Fruit fly (Drosophila melanogaster): ENCODE data around the gene Nep1.

The Nep1 gene

dm6 chrX:6081296-6081695 lies 9.7 kb upstream of the Nep1 start, which contains the start of gene CG4660:
Gene CG4660 (minus strand): TSS chrX:6081372.
- TF ChIP-seq fd96Ca (GFP tag; IDR thresholded peaks at IDR 0.05) (no peak), CG12605 (GFP tag; IDR thresholded peaks at IDR 0.05) (peak; percentile 88)

- TF ChIP-seq CG13204 (GFP tag; optimal IDR thresholded peaks at IDR 0.05), result peak; percentile 13
- 0 out of 3 replicates have a peak, but pooled peaks have one; percentile 45 for TF ChIP-seq CG4496 (GFP tag; IDR thresholded peaks at IDR 0.05)
- no peak for TF ChIP-seq Pif1A (GFP tag; optimal IDR thresholded peaks at IDR 0.05)
- 0 out of 2 replicates have a peak, but pooled peaks have one; percentile 26 for TF ChIP-seq CG32121 (GFP tag; IDR thresholded peaks at IDR 0.05)
- TF ChIP-seq CG9948 (tag; optimal IDR thresholded peaks at IDR 0.05), result no peak
- peak; percentile 32; the same call in 1 of the 2 replicates for TF ChIP-seq Ets98B (GFP tag; IDR thresholded peaks at IDR 0.05)
These were observed 1.1 kb upstream of the Nep1 start, which contains the start of gene raptor for dm6 chrX:6089679-6090460. Gene raptor (minus strand): TSS chrX:6090201.

- TF ChIP-seq CG12605 (GFP tag; IDR thresholded peaks at IDR 0.05) (no peak), CG15710 (tag; optimal IDR thresholded peaks at IDR 0.05) (no peak), CG4496 (GFP tag; IDR thresholded peaks at IDR 0.05) (no peak), CG14655 (GFP tag; optimal IDR thresholded peaks at IDR 0.05) (peak; percentile 9), gl (tag; optimal IDR thresholded peaks at IDR 0.05) (no peak)
These were observed 1.2 kb downstream of the Nep1 start for dm6 chrX:6092235-6092634.

- TF ChIP-seq Pif1B (GFP tag; optimal IDR thresholded peaks at IDR 0.05) (no peak), CG14655 (GFP tag; optimal IDR thresholded peaks at IDR 0.05) (no peak), gl (tag; optimal IDR thresholded peaks at IDR 0.05) (no peak), CG13204 (GFP tag; optimal IDR thresholded peaks at IDR 0.05) (no peak), CG9948 (tag; optimal IDR thresholded peaks at IDR 0.05) (no peak), CG32121 (GFP tag; IDR thresholded peaks at IDR 0.05) (no peak), CG8301 (tag; optimal IDR thresholded peaks at IDR 0.05) (no peak), rn (GFP tag; IDR thresholded peaks at IDR 0.05) (no peak), CG17806 (tag; optimal IDR thresholded peaks at IDR 0.05) (no peak), EcR (GFP tag; optimal IDR thresholded peaks at IDR 0.05) (no peak), CG34367 (tag; optimal IDR thresholded peaks at IDR 0.05) (no peak)
These were observed 3.1 kb downstream of the Nep1 start for dm6 chrX:6094078-6094477.

- no peak for TF ChIP-seq CG8159 (tag; optimal IDR thresholded peaks at IDR 0.05)
- TF ChIP-seq CG14655 (GFP tag; optimal IDR thresholded peaks at IDR 0.05), result no peak
- no peak for TF ChIP-seq EcR (GFP tag; optimal IDR thresholded peaks at IDR 0.05)
- no peak for TF ChIP-seq CG4496 (GFP tag; IDR thresholded peaks at IDR 0.05)
- TF ChIP-seq Snoo (tag; optimal IDR thresholded peaks at IDR 0.05), result no peak
- TF ChIP-seq CG17806 (tag; optimal IDR thresholded peaks at IDR 0.05), result no peak
- TF ChIP-seq CG15710 (tag; optimal IDR thresholded peaks at IDR 0.05), result no peak
These were observed 3.6 kb downstream of the Nep1 start for dm6 chrX:6094599-6094998.

dm6 chrX:6097578-6097977 lies 6.6 kb downstream of the Nep1 start:
- TF ChIP-seq CG8159 (tag; optimal IDR thresholded peaks at IDR 0.05) (peak; percentile 62), Pif1A (GFP tag; optimal IDR thresholded peaks at IDR 0.05) (peak; percentile 58), CG9948 (tag; optimal IDR thresholded peaks at IDR 0.05) (peak; percentile 51), CG13204 (GFP tag; optimal IDR thresholded peaks at IDR 0.05) (no peak), EcR (GFP tag; optimal IDR thresholded peaks at IDR 0.05) (no peak), CG15710 (tag; optimal IDR thresholded peaks at IDR 0.05) (peak; percentile 47), D1 (tag; optimal IDR thresholded peaks at IDR 0.05) (no peak), CG34367 (tag; optimal IDR thresholded peaks at IDR 0.05) (peak; percentile 26), fd96Ca (GFP tag; IDR thresholded peaks at IDR 0.05) (peak; percentile 74; the same call in 2 of the 3 replicates), CG12605 (GFP tag; IDR thresholded peaks at IDR 0.05) (0 out of 2 replicates have a peak, but pooled peaks have one; percentile 42), rn (GFP tag; IDR thresholded peaks at IDR 0.05) (0 out of 2 replicates have a peak, but pooled peaks have one; percentile 3), Ets98B (GFP tag; IDR thresholded peaks at IDR 0.05) (peak; percentile 47), CG32121 (GFP tag; IDR thresholded peaks at IDR 0.05) (no peak), Pif1B (GFP tag; optimal IDR thresholded peaks at IDR 0.05) (peak; percentile 39), CG14655 (GFP tag; optimal IDR thresholded peaks at IDR 0.05) (peak; percentile 51), CG17806 (tag; optimal IDR thresholded peaks at IDR 0.05) (no peak)

- no peak for TF ChIP-seq CG14655 (GFP tag; optimal IDR thresholded peaks at IDR 0.05)
- no peak for TF ChIP-seq gl (tag; optimal IDR thresholded peaks at IDR 0.05)
- no peak for TF ChIP-seq Snoo (tag; optimal IDR thresholded peaks at IDR 0.05)
- TF ChIP-seq CG10348 (GFP tag; IDR thresholded peaks at IDR 0.05), result no peak
- TF ChIP-seq CG8301 (tag; optimal IDR thresholded peaks at IDR 0.05), result no peak
- TF ChIP-seq CG4496 (GFP tag; IDR thresholded peaks at IDR 0.05), result no peak
- no peak for TF ChIP-seq D1 (tag; optimal IDR thresholded peaks at IDR 0.05)
- TF ChIP-seq Pif1A (GFP tag; optimal IDR thresholded peaks at IDR 0.05), result no peak
These were observed 13.7 kb downstream of the Nep1 start for dm6 chrX:6104724-6105123.

Data from whole organism, pupa.